Comparison of ENCODE assay signal across 3 fruit fly cellular contexts in genomic region chr3L:18172064-18172696, dm6.
TF ChIP-seq lines count a peak whose summit lies in the region.

No protein-coding gene starts in this region.

TF ChIP-seq in whole organism, adult, 20 proteins besides CTCF, POLR2A, EP300 and RAD21:
- TF ChIP-seq CG11617 (GFP tag; optimal IDR thresholded peaks at IDR 0.05; lab: Kevin White, UChicago) (no peak), pad (GFP tag; optimal IDR thresholded peaks at IDR 0.05; lab: Kevin White, UChicago) (no peak), cic (GFP tag; optimal IDR thresholded peaks at IDR 0.05; lab: Kevin White, UChicago) (peak; percentile 56), bab1 (GFP tag; optimal IDR thresholded peaks at IDR 0.05; lab: Kevin White, UChicago) (no peak), CG1620 (GFP tag; optimal IDR thresholded peaks at IDR 0.05; lab: Kevin White, UChicago) (no peak), tj (GFP tag; optimal IDR thresholded peaks at IDR 0.05; lab: Kevin White, UChicago) (no peak), CG7045 (GFP tag; optimal IDR thresholded peaks at IDR 0.05; lab: Kevin White, UChicago) (no peak), CG7101 (tag; optimal IDR thresholded peaks at IDR 0.05; lab: Kevin White, UChicago) (no peak), ovo (GFP tag; optimal IDR thresholded peaks at IDR 0.05; lab: Kevin White, UChicago) (no peak), CG5204 (GFP tag; optimal IDR thresholded peaks at IDR 0.05; lab: Kevin White, UChicago) (no peak), cnc (optimal IDR thresholded peaks at IDR 0.05; lab: Kevin White, UChicago) (no peak), CG12768 (GFP tag; optimal IDR thresholded peaks at IDR 0.05; lab: Kevin White, UChicago) (no peak), CG33017 (tag; optimal IDR thresholded peaks at IDR 0.05; lab: Kevin White, UChicago) (no peak), kay (GFP tag; lab: Kevin White, UChicago; ENCODE audit: borderline replicate concordance) (peak; percentile 54), toe (GFP tag; optimal IDR thresholded peaks at IDR 0.05; lab: Kevin White, UChicago) (no peak), CG14711 (tag; optimal IDR thresholded peaks at IDR 0.05; lab: Kevin White, UChicago) (no peak), Crg-1 (GFP tag; optimal IDR thresholded peaks at IDR 0.05; lab: Kevin White, UChicago) (no peak)

TF ChIP-seq in whole organism, prepupa, 60 proteins besides CTCF, POLR2A, EP300 and RAD21:
- TF ChIP-seq svp (GFP tag; lab: Kevin White, UChicago) (peak; percentile 33), Eip78C (GFP tag; lab: Kevin White, UChicago) (peak; percentile 22), Sox14 (GFP tag; optimal IDR thresholded peaks at IDR 0.05; lab: Kevin White, UChicago) (no peak)

TF ChIP-seq in whole organism, pupa, 21 proteins besides CTCF, POLR2A, EP300 and RAD21:
- no peak for TF ChIP-seq CG8159 (tag; optimal IDR thresholded peaks at IDR 0.05; lab: Kevin White, UChicago)
- no peak for TF ChIP-seq Ets98B (GFP tag; IDR thresholded peaks at IDR 0.05; lab: Robert Waterston, UW)
- peak; percentile 37 for TF ChIP-seq CG13204 (GFP tag; optimal IDR thresholded peaks at IDR 0.05; lab: Kevin White, UChicago)
- TF ChIP-seq D1 (tag; optimal IDR thresholded peaks at IDR 0.05; lab: Kevin White, UChicago) = no peak
- peak; percentile 95 for TF ChIP-seq EcR (GFP tag; optimal IDR thresholded peaks at IDR 0.05; lab: Kevin White, UChicago)
- no peak for TF ChIP-seq Pif1B (GFP tag; optimal IDR thresholded peaks at IDR 0.05; lab: Kevin White, UChicago)
